Fruit fly (Drosophila melanogaster): ENCODE results near the gene CG31464.

The CG31464 gene

dm6 chr3R:8269740-8270139, 21.3 kb upstream of the CG31464 start, which contains the start of gene CG9630:
CG9630 (minus strand) TSS chr3R:8269896.
- TF ChIP-seq ap (GFP tag; IDR thresholded peaks at IDR 0.05) (no peak), CG4617 (GFP tag; optimal IDR thresholded peaks at IDR 0.05; ENCODE audit: borderline replicate concordance) (peak; percentile 61), CoRest (tag; optimal IDR thresholded peaks at IDR 0.05) (peak; percentile 4), CG17802 (tag; optimal IDR thresholded peaks at IDR 0.05) (no peak), Hey (tag; optimal IDR thresholded peaks at IDR 0.05) (no peak), NC2β (GFP tag; optimal IDR thresholded peaks at IDR 0.05) (no peak), Doc3 (GFP tag; IDR thresholded peaks at IDR 0.05; ENCODE audit: partially characterized antibody) (peak; percentile 48; the same call in 2 of the 3 replicates), ranshi (GFP tag; IDR thresholded peaks at IDR 0.05) (no peak), CG11398 (GFP tag; optimal IDR thresholded peaks at IDR 0.05) (no peak), da (GFP tag; optimal IDR thresholded peaks at IDR 0.05) (peak; percentile 10), CG12769 (tag; optimal IDR thresholded peaks at IDR 0.05) (no peak), Neu2 (GFP tag; optimal IDR thresholded peaks at IDR 0.05; ENCODE audit: borderline replicate concordance) (no peak), MESR4 (GFP tag; optimal IDR thresholded peaks at IDR 0.05) (peak; percentile 77), CG4282 (GFP tag; optimal IDR thresholded peaks at IDR 0.05) (no peak), amos (GFP tag; IDR thresholded peaks at IDR 0.05; ENCODE audit: partially characterized antibody) (peak; percentile 69), ham (GFP tag; IDR thresholded peaks at IDR 0.05) (no peak), CkIIα-i1 (GFP tag; IDR thresholded peaks at IDR 0.05) (no peak), H2.0 (GFP tag; IDR thresholded peaks at IDR 0.05) (no peak), CG1529 (GFP tag; optimal IDR thresholded peaks at IDR 0.05) (no peak), nau (GFP tag; optimal IDR thresholded peaks at IDR 0.05) (no peak), CG12659 (GFP tag; optimal IDR thresholded peaks at IDR 0.05) (peak; percentile 12), CG7556 (GFP tag; optimal IDR thresholded peaks at IDR 0.05) (no peak), NC2α (GFP tag; optimal IDR thresholded peaks at IDR 0.05) (no peak), CG18476 (GFP tag; optimal IDR thresholded peaks at IDR 0.05) (no peak), wek (GFP tag; optimal IDR thresholded peaks at IDR 0.05) (no peak), Pdp1 (GFP tag; optimal IDR thresholded peaks at IDR 0.05) (no peak), pzg (GFP tag; optimal IDR thresholded peaks at IDR 0.05) (peak; percentile 97), ATbp (GFP tag; optimal IDR thresholded peaks at IDR 0.05) (no peak), YL-1 (GFP tag; optimal IDR thresholded peaks at IDR 0.05) (peak; percentile 59), Optix (GFP tag; IDR thresholded peaks at IDR 0.05) (no peak), gro (GFP tag; optimal IDR thresholded peaks at IDR 0.05) (no peak), luna (GFP tag; optimal IDR thresholded peaks at IDR 0.05) (no peak), gce (GFP tag; IDR thresholded peaks at IDR 0.05) (no peak), fd96Cb (tag; optimal IDR thresholded peaks at IDR 0.05) (no peak), zen2 (GFP tag; IDR thresholded peaks at IDR 0.05; ENCODE audit: partially characterized antibody) (peak; percentile 68; the same call in 2 of the 3 replicates), sob (GFP tag; IDR thresholded peaks at IDR 0.05) (no peak), CG1603 (tag; optimal IDR thresholded peaks at IDR 0.05) (peak; percentile 87), CG34376 (GFP tag; optimal IDR thresholded peaks at IDR 0.05) (no peak), corto (GFP tag; optimal IDR thresholded peaks at IDR 0.05) (no peak), maf-S (GFP tag; optimal IDR thresholded peaks at IDR 0.05) (no peak), Six4 (GFP tag; optimal IDR thresholded peaks at IDR 0.05) (no peak), danr (GFP tag; IDR thresholded peaks at IDR 0.05) (no peak), fd3F (GFP tag; optimal IDR thresholded peaks at IDR 0.05) (no peak), CG4707 (GFP tag; optimal IDR thresholded peaks at IDR 0.05) (no peak), Oaz (GFP tag; IDR thresholded peaks at IDR 0.05) (no peak), pnt (GFP tag; optimal IDR thresholded peaks at IDR 0.05) (no peak), CG17912 (GFP tag; optimal IDR thresholded peaks at IDR 0.05) (no peak), CTCF (GFP tag; optimal IDR thresholded peaks at IDR 0.05) (peak; percentile 40), Sox100B (GFP tag; optimal IDR thresholded peaks at IDR 0.05) (no peak), CG31441 (GFP tag; IDR thresholded peaks at IDR 0.05) (no peak), CG2120 (GFP tag; optimal IDR thresholded peaks at IDR 0.05) (no peak), Gug (GFP tag; IDR thresholded peaks at IDR 0.05) (no peak)
